Fruit fly (Drosophila melanogaster): Measurements from ENCODE around the gene sage.

dm6 chr3R:9257616-9258015 is 6.3 kb downstream of the sage start, which contains the start of gene CG16736:
- TF ChIP-seq fru (GFP tag; optimal IDR thresholded peaks at IDR 0.05), result no peak
- no peak for TF ChIP-seq Mio (GFP tag; optimal IDR thresholded peaks at IDR 0.05)
- TF ChIP-seq sv (GFP tag; optimal IDR thresholded peaks at IDR 0.05), result no peak
- no peak for TF ChIP-seq Dfd (GFP tag; optimal IDR thresholded peaks at IDR 0.05)
- TF ChIP-seq Abd-B (GFP tag; optimal IDR thresholded peaks at IDR 0.05), result no peak
- no peak for TF ChIP-seq dl (GFP tag; optimal IDR thresholded peaks at IDR 0.05; ENCODE audit: insufficient read depth in 1 of 2, partially characterized antibody in 2 of 2)
